Fruit fly (Drosophila melanogaster) whole organism: Measurements from ENCODE around the gene Ttc1.

ENCODE experiments used
- CG8478 ChIP-seq: fragments of >200 bp; optimal IDR thresholded peaks from 2 replicates; lab custom pipeline; 2018; ENCODE audit warnings: inconsistent platforms
- Dll ChIP-seq: fragments of >200 bp; optimal IDR thresholded peaks from 2 replicates; lab custom pipeline; 2017
- usp ChIP-seq: fragments of >200 bp; optimal IDR thresholded peaks from 2 replicates; lab custom pipeline; 2017; ENCODE audit warnings: missing biosample characterization, missing genetic modification characterization, mixed read lengths

DNA sequence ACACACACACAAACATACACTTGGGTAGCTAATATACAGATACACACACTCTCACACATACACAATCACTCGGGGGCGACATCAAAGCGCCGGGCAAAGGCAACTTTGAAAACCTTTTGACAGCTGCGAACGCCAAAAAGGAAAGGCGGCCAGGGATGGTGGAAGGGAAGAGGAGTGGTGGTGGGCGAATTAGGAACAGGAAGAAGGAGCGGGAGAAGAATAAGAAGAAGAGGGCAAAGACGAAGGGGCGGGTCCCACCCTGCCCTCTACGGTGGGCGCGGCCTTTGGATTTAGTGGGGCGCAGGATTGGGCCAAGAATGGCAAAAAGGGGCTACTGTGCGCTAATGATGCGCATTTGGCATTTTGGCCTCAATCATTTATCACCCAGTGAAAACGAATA, 46.2 kb downstream of the Ttc1 start:
- TF ChIP-seq Dll (lab: Kevin White, UChicago) (no peak), usp (GFP tag; lab: Kevin White, UChicago) (no peak), CG8478 (lab: Kevin White, UChicago) (no peak)
